Worm (Caenorhabditis elegans) whole organism, L1 larva: ENCODE results near the gene srx-114.

ENCODE experiments used
- C34B4.2 ChIP-seq: sonication (generic microtip); optimal IDR thresholded peaks from 2 replicates; lab custom pipeline; 2017; ENCODE audit warnings: mild to moderate bottlenecking, missing genetic modification characterization, missing compliant biosample characterization
- alr-1 ChIP-seq: fragments of 200-800 bp; sonication (Bioruptor generic); optimal IDR thresholded peaks from 2 replicates; lab custom pipeline; 2018; ENCODE audit warnings: borderline replicate concordance, mild to moderate bottlenecking, missing genetic modification characterization, missing compliant biosample characterization
- aly-2 ChIP-seq: fragments of 150-350 bp; optimal IDR thresholded peaks from 2 replicates; lab custom pipeline; 2014; ENCODE audit warnings: missing biosample characterization, missing genetic modification characterization
- blmp-1 ChIP-seq: fragments of 150-350 bp; optimal IDR thresholded peaks from 2 replicates; lab custom pipeline; 2014; ENCODE audit warnings: missing biosample characterization, missing genetic modification characterization
- ceh-82 ChIP-seq, 3 experiments: fragments of 150-350 bp in 1 of 3; sonication (generic microtip) in 2 of 3; optimal IDR thresholded peaks; 2 replicates each; lab custom pipeline; 2014 to 2017; ENCODE audit warnings: missing biosample characterization in 3 of 3, missing genetic modification characterization in 3 of 3
- dsc-1 ChIP-seq: sonication (generic microtip); optimal IDR thresholded peaks from 2 replicates; lab custom pipeline; 2016; ENCODE audit warnings: mild to moderate bottlenecking, missing genetic modification characterization, missing compliant biosample characterization
- efl-1 ChIP-seq, 4 experiments: fragments of 150-350 bp; optimal IDR thresholded peaks in 3 of 4; peaks in 1 of 4; 1 replicate in 1 of 4; 2 replicates in 3 of 4; lab custom pipeline; 2014; ENCODE audit warnings: missing biosample characterization in 2 of 4, missing genetic modification characterization in 2 of 4, missing genetic modification reagents in 2 of 4
- efl-3 ChIP-seq: fragments of 200-800 bp; sonication (Bioruptor generic); optimal IDR thresholded peaks from 2 replicates; lab custom pipeline; 2018; ENCODE audit warnings: mild to moderate bottlenecking, missing genetic modification characterization, missing compliant biosample characterization
- egl-13 ChIP-seq: sonication (generic microtip); optimal IDR thresholded peaks from 2 replicates; lab custom pipeline; 2016; ENCODE audit warnings: missing genotype, missing genetic modification reagents, missing genetic modification characterization, missing compliant biosample characterization
- elt-2 ChIP-seq: sonication (generic microtip); optimal IDR thresholded peaks from 2 replicates; lab custom pipeline; 2016; ENCODE audit warnings: missing genetic modification characterization, mild to moderate bottlenecking, inconsistent platforms, missing compliant biosample characterization, missing genetic modification reagents
- elt-3 ChIP-seq, 6 experiments: fragments of 150-350 bp in 1 of 6; sonication (generic microtip); optimal IDR thresholded peaks; 2 replicates each; lab custom pipeline; 2017 to 2018; ENCODE audit warnings: missing biosample characterization in 6 of 6, missing genetic modification characterization in 6 of 6, inconsistent platforms in 1 of 6
- fkh-10 ChIP-seq: sonication (generic microtip); optimal IDR thresholded peaks from 2 replicates; lab custom pipeline; 2017; ENCODE audit warnings: missing biosample characterization, missing genetic modification reagents, missing genetic modification characterization
- hlh-4 ChIP-seq: sonication (generic microtip); optimal IDR thresholded peaks from 2 replicates; lab custom pipeline; 2016; ENCODE audit warnings: mild to moderate bottlenecking, missing genetic modification characterization, missing compliant biosample characterization
- hpl-2 ChIP-seq: fragments of 150-350 bp; optimal IDR thresholded peaks from 2 replicates; lab custom pipeline; 2014; ENCODE audit warnings: missing biosample characterization, missing genetic modification reagents, missing genetic modification characterization
- irx-1 ChIP-seq: sonication (generic microtip); optimal IDR thresholded peaks from 2 replicates; lab custom pipeline; 2016; ENCODE audit warnings: missing genetic modification characterization, missing compliant biosample characterization
- lin-14 ChIP-seq: fragments of 200-800 bp; sonication (Bioruptor generic); optimal IDR thresholded peaks from 2 replicates; lab custom pipeline; 2018; ENCODE audit warnings: mild to moderate bottlenecking, missing genetic modification characterization, moderate library complexity, missing compliant biosample characterization
- lir-3 ChIP-seq: sonication (generic microtip); optimal IDR thresholded peaks from 2 replicates; lab custom pipeline; 2016; ENCODE audit warnings: mild to moderate bottlenecking, missing genetic modification characterization, moderate library complexity, missing compliant biosample characterization; ENCODE audit not compliant: poor library complexity
- lsy-2 ChIP-seq, 2 experiments: fragments of 150-350 bp; optimal IDR thresholded peaks; 2 replicates each; lab custom pipeline; 2014; ENCODE audit warnings: missing biosample characterization in 2 of 2, missing genetic modification characterization in 2 of 2
- mef-2 ChIP-seq: fragments of 150-350 bp; optimal IDR thresholded peaks from 2 replicates; lab custom pipeline; 2014; ENCODE audit warnings: missing biosample characterization, missing genetic modification characterization
- nhr-11 ChIP-seq: fragments of 150-350 bp; optimal IDR thresholded peaks from 2 replicates; lab custom pipeline; 2014; ENCODE audit warnings: missing biosample characterization, missing genetic modification characterization
- nhr-12 ChIP-seq: sonication (generic microtip); optimal IDR thresholded peaks from 2 replicates; lab custom pipeline; 2017; ENCODE audit warnings: missing biosample characterization, missing genetic modification characterization
- nhr-237 ChIP-seq: fragments of 150-350 bp; optimal IDR thresholded peaks from 2 replicates; lab custom pipeline; 2014; ENCODE audit warnings: missing biosample characterization, missing genetic modification characterization
- nhr-28 ChIP-seq: fragments of 150-350 bp; optimal IDR thresholded peaks from 2 replicates; lab custom pipeline; 2014; ENCODE audit warnings: missing biosample characterization, missing genetic modification characterization
- nhr-47 ChIP-seq: sonication (generic microtip); optimal IDR thresholded peaks from 2 replicates; lab custom pipeline; 2016; ENCODE audit warnings: mild to moderate bottlenecking, missing genetic modification characterization, moderate library complexity, missing compliant biosample characterization
- nhr-71 ChIP-seq: sonication (generic microtip); optimal IDR thresholded peaks from 2 replicates; lab custom pipeline; 2016; ENCODE audit warnings: mild to moderate bottlenecking, missing genetic modification characterization, moderate library complexity, missing compliant biosample characterization
- nhr-77 ChIP-seq: fragments of 150-350 bp; optimal IDR thresholded peaks from 2 replicates; lab custom pipeline; 2014; ENCODE audit warnings: missing biosample characterization, missing genetic modification characterization
- nhr-85 ChIP-seq: sonication (generic microtip); peaks from one replicate; lab custom pipeline; 2016; ENCODE audit warnings: missing genetic modification characterization, inconsistent platforms, missing compliant biosample characterization
- pag-3 ChIP-seq: sonication (generic microtip); optimal IDR thresholded peaks from 2 replicates; lab custom pipeline; 2017; ENCODE audit warnings: missing genetic modification characterization, mild to moderate bottlenecking, missing compliant biosample characterization, antibody characterized with exemption, borderline replicate concordance; ENCODE audit not compliant: insufficient read depth
- rnt-1 ChIP-seq: sonication (generic microtip); optimal IDR thresholded peaks from 2 replicates; lab custom pipeline; 2016; ENCODE audit warnings: mild to moderate bottlenecking, missing genetic modification characterization, moderate library complexity, missing compliant biosample characterization
- sox-4 ChIP-seq: sonication (generic microtip); optimal IDR thresholded peaks from 2 replicates; lab custom pipeline; 2016; ENCODE audit warnings: missing genetic modification characterization, missing compliant biosample characterization
- sptf-1 ChIP-seq: fragments of 150-350 bp; optimal IDR thresholded peaks from 2 replicates; lab custom pipeline; 2014; ENCODE audit warnings: missing biosample characterization, missing genetic modification characterization
- swsn-7 ChIP-seq: sonication (generic microtip); optimal IDR thresholded peaks from 2 replicates; lab custom pipeline; 2016; ENCODE audit warnings: missing genetic modification characterization, missing compliant biosample characterization
- unc-130 ChIP-seq: fragments of 150-350 bp; optimal IDR thresholded peaks from 2 replicates; lab custom pipeline; 2017; ENCODE audit warnings: missing biosample characterization, missing genetic modification characterization, inconsistent platforms
- unc-98 ChIP-seq: fragments of 200-800 bp; sonication (Bioruptor generic); IDR thresholded peaks from 2 replicates; pipeline ENCODE4 v1.3.6; 2022; ENCODE audit warnings: missing genetic modification characterization, missing compliant biosample characterization
- zip-4 ChIP-seq: fragments of 200-800 bp; sonication (Bioruptor generic); optimal IDR thresholded peaks from 2 replicates; lab custom pipeline; 2018; ENCODE audit warnings: mild to moderate bottlenecking, missing genetic modification characterization, moderate library complexity, missing compliant biosample characterization
- ztf-11 ChIP-seq, 2 experiments: sonication (generic microtip); optimal IDR thresholded peaks; 2 replicates each; lab custom pipeline; 2016 to 2017; ENCODE audit warnings: missing genetic modification characterization in 2 of 2, missing biosample characterization in 1 of 2, missing compliant biosample characterization in 1 of 2

Gene srx-114

ce11 chrII:5465729-5466408 lies 32.9 kb upstream of the srx-114 start, which contains the start of gene clr-1:
TSS of gene clr-1 (plus strand) at chrII:5466358.
- TF ChIP-seq pag-3 (tag; lab: Kevin White, UChicago) (no peak), ztf-11 (tag; optimal IDR thresholded peaks at IDR 0.05; lab: Kevin White, UChicago) (no peak), rnt-1 (tag; lab: Kevin White, UChicago) (peak; percentile 39), lin-14 (GFP tag; lab: Kevin White, UChicago) (peak; percentile 20), efl-1 (optimal IDR thresholded peaks at IDR 0.05; lab: Kevin White, UChicago) (no peak), efl-1 (GFP tag; optimal IDR thresholded peaks at IDR 0.05 in 1 of 2; lab: Kevin White, UChicago) (peak in 1 of 2 experiments; percentile 34), nhr-85 (tag; lab: Kevin White, UChicago) (peak; percentile 8)

ce11 chrII:5463692-5464300 lies 30.8 kb upstream of the srx-114 start:
- no peak for TF ChIP-seq elt-2
- TF ChIP-seq C34B4.2 (tag; lab: Kevin White, UChicago): no peak
- no peak for TF ChIP-seq sox-4 (tag; lab: Kevin White, UChicago)
- peak; percentile 65 for TF ChIP-seq lin-14 (GFP tag; lab: Kevin White, UChicago)
- TF ChIP-seq pag-3 (tag; lab: Kevin White, UChicago): no peak
- no peak for TF ChIP-seq sptf-1 (tag; lab: Kevin White, UChicago)
- TF ChIP-seq zip-4 (GFP tag; lab: Kevin White, UChicago): no peak
- TF ChIP-seq unc-98 (GFP tag; lab: Robert Waterston, UW): no peak
- no peak for TF ChIP-seq ceh-82 (tag; optimal IDR thresholded peaks at IDR 0.05; lab: Kevin White, UChicago)
- peak in 1 of 2 experiments; percentile 4 for TF ChIP-seq efl-1 (optimal IDR thresholded peaks at IDR 0.05; lab: Kevin White, UChicago)
- TF ChIP-seq efl-1 (GFP tag; optimal IDR thresholded peaks at IDR 0.05 in 1 of 2; lab: Kevin White, UChicago): peak in 1 of 2 experiments; percentile 86
- no peak for TF ChIP-seq lir-3 (tag; lab: Kevin White, UChicago)
- peak; percentile 24 for TF ChIP-seq dsc-1
- TF ChIP-seq alr-1 (tag; lab: Kevin White, UChicago): no peak
- no peak for TF ChIP-seq swsn-7 (tag; lab: Kevin White, UChicago)
- TF ChIP-seq blmp-1 (tag; lab: Kevin White, UChicago): peak; percentile 70
- TF ChIP-seq unc-130 (tag; lab: Kevin White, UChicago): peak; percentile 26
- no peak for TF ChIP-seq mef-2 (tag; lab: Kevin White, UChicago)
- TF ChIP-seq lsy-2 (tag; optimal IDR thresholded peaks at IDR 0.05; lab: Kevin White, UChicago): peak; percentile 4 to 9
- TF ChIP-seq irx-1 (tag; lab: Kevin White, UChicago): no peak
- no peak for TF ChIP-seq nhr-12
- no peak for TF ChIP-seq nhr-237 (tag; lab: Kevin White, UChicago)
- peak; percentile 23 for TF ChIP-seq fkh-10 (GFP tag; lab: Kevin White, UChicago)
- no peak for TF ChIP-seq hpl-2 (GFP tag; lab: Kevin White, UChicago)
- no peak for TF ChIP-seq aly-2 (tag; lab: Kevin White, UChicago)
- peak; percentile 7 for TF ChIP-seq nhr-71 (tag; lab: Kevin White, UChicago)
- TF ChIP-seq elt-3 (tag; optimal IDR thresholded peaks at IDR 0.05; lab: Kevin White, UChicago): no peak
- TF ChIP-seq rnt-1 (tag; lab: Kevin White, UChicago): peak; percentile 6
- no peak for TF ChIP-seq hlh-4 (tag; lab: Kevin White, UChicago)
- no peak for TF ChIP-seq efl-3 (GFP tag; lab: Kevin White, UChicago)
- TF ChIP-seq nhr-28 (tag; lab: Kevin White, UChicago): no peak
- TF ChIP-seq nhr-47 (tag; lab: Kevin White, UChicago): no peak

- TF ChIP-seq hpl-2 (GFP tag; lab: Kevin White, UChicago) (no peak), nhr-77 (no peak), lin-14 (GFP tag; lab: Kevin White, UChicago) (peak; percentile 15), elt-3 (tag; optimal IDR thresholded peaks at IDR 0.05; lab: Kevin White, UChicago) (peak in 1 of 6 experiments; percentile 43), nhr-11 (tag; lab: Kevin White, UChicago) (no peak), blmp-1 (tag; lab: Kevin White, UChicago) (peak; percentile 62), egl-13 (tag; lab: Kevin White, UChicago) (no peak), nhr-85 (tag; lab: Kevin White, UChicago) (peak; percentile 33)
Measured at ce11 chrII:5460911-5461310, 27.9 kb upstream of the srx-114 start.
